Fruit fly (Drosophila melanogaster) whole organism: ENCODE results near the gene Acbp1.

ENCODE experiments used
- CG8478 ChIP-seq: fragments of >200 bp; optimal IDR thresholded peaks from 2 replicates; lab custom pipeline; 2018; ENCODE audit warnings: inconsistent platforms
- Dll ChIP-seq: fragments of >200 bp; optimal IDR thresholded peaks from 2 replicates; lab custom pipeline; 2017
- EcR ChIP-seq, 2 experiments: fragments of >200 bp; optimal IDR thresholded peaks; 2 replicates each; lab custom pipeline; 2017; ENCODE audit warnings: missing biosample characterization in 2 of 2, missing genetic modification characterization in 2 of 2, missing genetic modification reagents in 2 of 2
- pan ChIP-seq: fragments of >200 bp; optimal IDR thresholded peaks from 2 replicates; lab custom pipeline; 2017
- psq ChIP-seq: fragments of >200 bp; optimal IDR thresholded peaks from 2 replicates; lab custom pipeline; 2017
- usp ChIP-seq: fragments of >200 bp; optimal IDR thresholded peaks from 2 replicates; lab custom pipeline; 2017; ENCODE audit warnings: missing biosample characterization, missing genetic modification characterization, mixed read lengths

Gene Acbp1

DNA sequence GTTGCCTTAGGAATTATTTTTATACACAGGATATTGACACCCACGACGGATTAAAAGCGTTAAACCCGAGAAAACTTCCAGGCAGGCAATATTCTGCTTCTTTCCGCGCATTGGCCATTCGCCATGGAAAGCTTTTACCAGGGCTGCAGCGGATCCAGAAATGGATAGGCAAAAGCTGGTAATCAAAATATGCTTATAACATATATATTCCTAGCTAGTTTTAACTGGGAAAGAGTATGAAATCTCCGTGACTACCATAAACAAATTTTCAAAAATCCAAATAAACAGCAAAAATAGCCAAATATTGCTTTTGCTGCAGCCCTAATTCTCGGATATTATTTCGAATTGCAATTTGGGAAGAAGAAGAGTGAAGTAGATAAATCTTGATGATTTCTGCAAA is 2.8 kb downstream of the Acbp1 start, which contains the start of the genes PAPLA1 and Rbsn-5:
TSS of gene PAPLA1 (minus strand) at position 141 of the 400 bp plus-strand sequence.
TSS of gene Rbsn-5 (plus strand) at position 335 of the 400 bp plus-strand sequence.
- no peak for TF ChIP-seq pan (lab: Kevin White, UChicago)

DNA sequence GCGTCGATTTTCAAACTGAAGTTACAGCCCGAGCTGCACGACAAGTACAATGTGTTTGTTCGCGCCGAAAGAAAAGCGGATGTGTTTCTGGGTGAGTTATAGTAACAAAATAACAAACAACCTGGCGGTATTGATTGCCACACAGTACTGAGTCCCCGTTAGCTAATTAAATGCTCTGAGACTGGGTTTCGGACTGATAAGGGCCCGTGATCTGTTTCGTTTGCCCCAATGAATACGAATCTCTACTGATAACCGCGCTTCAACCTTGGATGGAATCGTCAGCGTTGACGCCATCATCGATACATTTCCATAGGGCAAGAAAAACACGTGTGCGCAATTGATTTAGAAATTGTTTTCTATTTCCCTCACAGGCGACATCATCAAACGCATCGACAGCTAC is 5.1 kb downstream of the Acbp1 start:
- no peak for TF ChIP-seq pan (lab: Kevin White, UChicago)
- TF ChIP-seq EcR (GFP tag; optimal IDR thresholded peaks at IDR 0.05; lab: Kevin White, UChicago) = no peak
- no peak for TF ChIP-seq usp (GFP tag; lab: Kevin White, UChicago)
- no peak for TF ChIP-seq psq
- no peak for TF ChIP-seq Dll (lab: Kevin White, UChicago)
- TF ChIP-seq CG8478 (lab: Kevin White, UChicago) = no peak

DNA sequence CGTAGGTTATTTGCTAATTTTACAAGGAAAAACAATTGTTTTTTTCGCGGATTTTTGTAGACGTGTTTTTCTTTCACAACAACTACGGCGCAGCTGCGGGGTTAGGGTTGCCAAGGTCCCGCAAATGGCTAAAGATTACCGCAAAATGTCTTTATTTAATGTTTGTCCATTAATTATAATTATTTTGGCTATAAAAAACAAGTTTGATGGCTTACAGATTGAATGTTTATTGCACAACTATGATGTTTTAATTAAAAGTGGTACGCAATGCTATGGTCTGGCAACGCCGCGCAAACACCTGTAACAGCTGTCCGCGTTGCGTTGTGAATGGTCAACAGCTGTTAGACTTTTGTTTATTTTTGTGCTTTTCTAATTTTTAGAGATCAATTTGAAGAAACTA is 5.6 kb downstream of the Acbp1 start:
- TF ChIP-seq pan (lab: Kevin White, UChicago) (no peak), Dll (lab: Kevin White, UChicago) (no peak), CG8478 (lab: Kevin White, UChicago) (no peak), EcR (GFP tag; optimal IDR thresholded peaks at IDR 0.05; lab: Kevin White, UChicago) (no peak), psq (no peak), usp (GFP tag; lab: Kevin White, UChicago) (no peak)

DNA sequence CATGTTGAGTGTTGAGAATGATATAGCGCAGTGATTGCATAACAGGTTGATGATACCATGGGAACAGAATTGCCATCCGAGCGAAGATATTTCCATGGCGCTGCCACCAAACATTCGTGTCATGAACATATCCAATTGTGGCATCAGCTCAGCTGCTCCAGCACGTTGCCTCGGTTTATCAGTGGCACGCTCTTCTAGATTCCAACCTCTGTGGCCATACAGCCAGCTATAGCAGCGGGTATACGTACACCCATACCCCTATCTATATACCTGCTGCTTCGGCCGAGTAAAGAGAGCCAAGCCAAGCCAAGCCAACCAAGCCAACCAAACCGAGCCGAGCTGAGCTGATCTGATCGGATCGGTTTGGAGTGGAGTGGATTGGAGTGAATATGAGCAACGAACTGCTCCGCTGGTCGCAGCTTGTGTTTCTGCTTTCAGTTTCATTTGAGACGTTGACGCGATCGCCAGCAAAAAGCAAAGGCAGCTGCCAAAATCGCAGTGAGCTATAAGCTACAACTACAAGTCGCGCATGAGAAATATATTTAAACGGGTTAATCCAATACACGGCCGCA is 13.7 kb downstream of the Acbp1 start:
- TF ChIP-seq CG8478 (lab: Kevin White, UChicago) = no peak
- TF ChIP-seq pan (lab: Kevin White, UChicago) = no peak
- no peak for TF ChIP-seq Dll (lab: Kevin White, UChicago)
- no peak for TF ChIP-seq EcR (GFP tag; optimal IDR thresholded peaks at IDR 0.05; lab: Kevin White, UChicago)
- TF ChIP-seq psq = no peak
- TF ChIP-seq usp (GFP tag; lab: Kevin White, UChicago) = no peak

DNA sequence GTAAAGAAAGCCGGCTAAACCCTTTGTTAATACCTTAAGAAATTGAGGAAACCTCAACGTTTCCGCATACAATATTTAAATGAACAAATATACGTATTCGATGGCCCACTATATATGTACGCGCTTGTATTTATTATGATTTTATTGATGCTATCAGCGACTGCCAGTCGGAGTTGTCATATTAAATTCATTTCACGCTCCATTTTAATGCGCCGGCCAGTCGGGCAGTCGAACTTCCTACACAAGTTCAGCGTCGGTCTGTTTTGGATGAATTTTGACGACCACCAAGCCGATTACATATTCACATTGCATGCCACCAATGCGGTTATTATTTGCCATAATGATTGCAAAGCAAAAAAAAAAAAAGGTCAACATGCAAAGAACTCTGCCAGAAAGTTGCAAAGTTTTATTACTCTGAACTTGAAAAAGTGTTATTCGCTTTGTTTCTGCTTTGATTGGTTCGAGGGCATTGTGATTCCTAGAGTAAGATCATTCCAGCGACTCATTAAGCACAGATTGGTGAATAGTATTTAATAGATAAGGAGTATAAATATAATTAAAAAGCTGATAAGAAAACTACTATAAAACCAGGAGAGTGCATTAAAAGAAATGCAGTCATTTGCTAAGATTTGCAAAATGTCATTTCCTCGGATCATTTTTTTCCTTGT is 15.1 kb downstream of the Acbp1 start, which contains the start of gene CG31606:
TSS of gene CG31606 (plus strand) at position 618 of the 668 bp plus-strand sequence.
- no peak for TF ChIP-seq Dll (lab: Kevin White, UChicago)
- no peak for TF ChIP-seq CG8478 (lab: Kevin White, UChicago)
- no peak for TF ChIP-seq psq
- TF ChIP-seq usp (GFP tag; lab: Kevin White, UChicago) = no peak
- no peak for TF ChIP-seq pan (lab: Kevin White, UChicago)
- no peak for TF ChIP-seq EcR (GFP tag; optimal IDR thresholded peaks at IDR 0.05; lab: Kevin White, UChicago)

DNA sequence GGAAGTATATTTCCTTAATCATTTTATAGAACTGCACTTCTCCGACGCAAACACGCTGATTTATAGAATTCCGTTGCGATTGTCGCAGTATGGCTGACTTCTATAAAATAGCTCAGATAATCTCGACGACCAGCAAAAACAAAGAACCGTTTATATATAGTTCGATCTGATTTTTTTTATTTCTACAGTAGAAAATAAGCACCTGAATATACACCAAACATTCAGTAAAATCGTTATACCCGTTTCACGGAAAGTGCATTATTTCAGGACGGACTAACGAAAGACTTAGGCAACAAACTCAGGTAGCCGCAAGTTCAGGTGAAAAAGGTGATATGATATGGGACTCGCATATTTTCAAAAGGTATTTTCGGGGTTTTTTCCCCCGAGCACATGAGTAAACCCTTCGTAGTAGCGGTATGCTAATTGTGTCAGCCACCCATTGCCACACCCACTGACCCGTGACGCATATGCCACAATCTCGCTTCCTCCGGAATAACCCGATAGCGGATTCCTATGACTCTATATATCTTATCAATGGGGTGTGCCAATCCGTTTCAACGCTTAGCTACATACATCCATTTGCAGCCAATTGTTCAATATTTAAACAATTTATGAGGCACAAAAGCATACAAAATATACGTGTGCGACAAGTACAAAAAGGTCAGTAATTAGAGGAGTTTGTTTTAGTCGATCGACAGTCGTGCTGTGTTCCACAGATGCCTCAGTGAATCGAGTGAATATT is 17.0 kb downstream of the Acbp1 start, which contains the start of the genes CG42763 and CG43394:
TSS of gene CG42763 (minus strand) at position 41 of the 742 bp plus-strand sequence.
TSS of gene CG43394 (plus strand) at position 692 of the 742 bp plus-strand sequence.
- TF ChIP-seq CG8478 (lab: Kevin White, UChicago) (no peak), Dll (lab: Kevin White, UChicago) (no peak), psq (no peak), usp (GFP tag; lab: Kevin White, UChicago) (no peak), pan (lab: Kevin White, UChicago) (no peak), EcR (GFP tag; optimal IDR thresholded peaks at IDR 0.05; lab: Kevin White, UChicago) (no peak)

DNA sequence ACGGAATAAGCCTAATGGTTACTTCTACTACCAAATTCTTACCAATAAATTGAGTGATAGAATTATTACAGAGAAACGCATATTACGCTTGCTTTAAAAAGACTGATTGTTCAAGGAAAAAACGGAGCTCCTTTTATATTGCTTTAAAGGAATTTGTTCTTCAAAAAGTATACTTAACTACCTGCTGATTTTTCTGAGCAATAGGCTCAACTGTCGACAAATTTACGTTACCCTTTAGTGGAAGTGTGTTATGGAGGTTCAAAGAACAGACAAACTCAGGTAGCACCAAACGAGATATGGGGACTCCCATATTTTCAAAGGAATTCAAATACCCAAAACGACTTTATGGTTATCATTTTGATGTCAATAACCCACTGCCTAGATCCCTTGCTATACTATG is 18.3 kb downstream of the Acbp1 start, which contains the start of gene CG42762:
TSS of gene CG42762 (minus strand) at position 101 of the 400 bp plus-strand sequence.
- TF ChIP-seq pan (lab: Kevin White, UChicago) (no peak), Dll (lab: Kevin White, UChicago) (no peak), psq (no peak), CG8478 (lab: Kevin White, UChicago) (no peak), usp (GFP tag; lab: Kevin White, UChicago) (no peak), EcR (GFP tag; optimal IDR thresholded peaks at IDR 0.05; lab: Kevin White, UChicago) (no peak)

DNA sequence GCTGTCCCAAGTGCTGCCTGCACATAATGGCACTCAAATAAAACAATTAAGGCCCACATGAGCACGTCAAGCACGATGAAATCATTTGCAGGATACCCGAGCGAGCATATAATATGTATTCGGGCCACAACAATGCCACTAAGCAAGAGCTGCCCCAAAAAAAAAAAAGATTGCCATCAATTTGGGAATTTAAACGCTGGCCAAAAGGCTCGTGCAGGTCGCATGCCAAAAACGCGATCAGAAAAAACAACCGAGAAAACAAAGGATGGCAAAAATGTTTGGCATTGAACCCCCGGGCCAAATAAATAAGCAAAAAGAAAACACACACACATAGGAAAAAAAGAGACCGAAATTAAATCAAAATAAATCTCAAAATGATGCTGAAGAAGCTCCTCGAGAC is 19.5 kb downstream of the Acbp1 start:
- no peak for TF ChIP-seq pan (lab: Kevin White, UChicago)
- TF ChIP-seq EcR (GFP tag; optimal IDR thresholded peaks at IDR 0.05; lab: Kevin White, UChicago) = no peak
- no peak for TF ChIP-seq psq
- TF ChIP-seq CG8478 (lab: Kevin White, UChicago) = no peak
- no peak for TF ChIP-seq Dll (lab: Kevin White, UChicago)
- TF ChIP-seq usp (GFP tag; lab: Kevin White, UChicago) = no peak

DNA sequence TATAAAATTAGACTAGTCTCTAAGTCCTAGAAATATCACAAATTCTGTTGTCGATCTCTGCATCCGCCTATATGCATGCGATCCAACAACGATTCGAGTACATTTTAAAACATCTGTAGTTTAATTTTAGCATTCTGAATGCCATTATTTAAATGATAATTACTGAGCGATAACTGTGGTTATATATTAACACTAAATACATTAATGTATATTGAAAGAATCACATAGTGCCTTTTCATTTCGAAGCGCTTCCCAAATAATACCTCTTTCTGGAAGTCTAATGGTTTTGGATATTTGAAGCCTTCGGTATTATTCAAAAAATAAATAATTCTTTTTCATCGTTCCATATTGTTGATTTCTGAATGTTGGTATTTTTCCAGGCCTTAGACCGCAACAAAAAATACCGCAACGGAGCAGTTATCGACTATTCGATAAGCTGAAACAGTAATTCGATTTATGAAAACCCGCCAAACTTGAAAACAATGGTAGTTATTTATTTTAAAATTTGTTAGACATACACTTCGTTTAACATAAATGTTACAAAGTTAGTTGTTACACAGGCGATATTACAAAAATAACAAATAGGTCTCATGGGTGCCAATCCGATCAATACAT is 28.4 kb downstream of the Acbp1 start:
- TF ChIP-seq usp (GFP tag; lab: Kevin White, UChicago) = no peak
- no peak for TF ChIP-seq Dll (lab: Kevin White, UChicago)
- TF ChIP-seq pan (lab: Kevin White, UChicago) = no peak

DNA sequence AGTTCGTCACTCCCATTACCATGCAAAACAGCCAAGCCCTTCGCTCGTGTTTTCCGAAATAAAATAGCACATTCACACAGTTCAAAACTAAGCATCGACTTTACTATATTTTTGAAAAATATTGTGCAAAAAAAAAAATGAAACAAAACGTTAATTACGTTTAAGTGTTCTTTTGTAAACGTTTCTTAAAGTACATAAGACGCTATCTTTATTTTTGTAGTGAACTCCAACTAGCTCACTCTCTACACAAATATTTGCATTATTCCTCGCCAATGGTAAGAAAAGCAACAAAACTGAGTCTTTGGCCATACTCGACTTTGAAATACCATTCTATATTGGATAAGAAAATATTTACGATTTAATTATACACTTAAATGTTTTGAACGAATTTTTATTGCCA is 31.5 kb downstream of the Acbp1 start:
- TF ChIP-seq psq (no peak), pan (lab: Kevin White, UChicago) (no peak), EcR (GFP tag; optimal IDR thresholded peaks at IDR 0.05; lab: Kevin White, UChicago) (no peak)

DNA sequence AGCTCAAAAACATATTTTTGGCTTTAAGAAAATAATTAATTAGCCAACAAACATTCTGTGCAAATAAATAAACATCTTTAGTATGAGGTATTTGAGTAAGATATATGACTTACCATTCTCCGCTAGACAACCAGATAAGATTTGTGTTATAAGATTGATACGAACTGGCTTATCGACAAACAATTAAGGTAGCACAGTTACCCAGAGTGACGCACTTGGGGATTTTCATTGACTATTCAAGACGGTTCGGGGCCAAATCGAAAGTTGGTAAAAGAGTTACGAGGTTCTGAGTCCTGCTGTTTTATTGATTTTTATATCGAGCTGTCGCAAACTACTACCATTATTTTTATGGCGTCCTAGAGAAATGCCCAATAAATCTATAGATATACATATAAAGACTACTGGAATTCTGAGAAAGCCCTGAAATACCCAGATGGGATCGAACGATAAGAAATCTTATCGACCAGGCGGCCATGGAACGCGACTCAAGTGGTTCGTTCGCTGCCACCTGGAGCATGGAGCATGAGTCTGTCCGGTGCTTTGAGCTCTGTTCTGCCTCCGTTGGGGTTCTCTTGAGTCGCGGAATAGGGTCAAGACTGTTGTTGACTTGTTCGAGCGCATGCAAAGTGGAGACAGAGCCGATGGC is 32.1 kb downstream of the Acbp1 start:
- no peak for TF ChIP-seq psq
